Worm (Caenorhabditis elegans) whole organism, L1 larva: Measurements from ENCODE around the gene Y66C5A.2.

Experiments used
- C34B4.2 ChIP-seq: sonication (generic microtip); optimal IDR thresholded peaks from 2 replicates; lab custom pipeline; 2017; ENCODE audit warnings: mild to moderate bottlenecking, missing genetic modification characterization, missing compliant biosample characterization
- aha-1 ChIP-seq: fragments of 150-350 bp; optimal IDR thresholded peaks from 2 replicates; lab custom pipeline; 2014; ENCODE audit warnings: missing biosample characterization, missing genetic modification characterization
- ama-1 ChIP-seq: fragments of 150-350 bp; optimal IDR thresholded peaks from 2 replicates; lab custom pipeline; 2014
- blmp-1 ChIP-seq: fragments of 150-350 bp; optimal IDR thresholded peaks from 2 replicates; lab custom pipeline; 2014; ENCODE audit warnings: missing biosample characterization, missing genetic modification characterization
- ceh-63 ChIP-seq: fragments of 200-800 bp; sonication (Bioruptor generic); optimal IDR thresholded peaks from 2 replicates; lab custom pipeline; 2018; ENCODE audit warnings: mild to moderate bottlenecking, missing genetic modification characterization, missing compliant biosample characterization
- ceh-82 ChIP-seq, 3 experiments: fragments of 150-350 bp in 1 of 3; sonication (generic microtip) in 2 of 3; optimal IDR thresholded peaks; 2 replicates each; lab custom pipeline; 2014 to 2017; ENCODE audit warnings: missing biosample characterization in 3 of 3, missing genetic modification characterization in 3 of 3
- ceh-88 ChIP-seq: fragments of 200-800 bp; sonication (Bioruptor generic); IDR thresholded peaks from 2 replicates; pipeline ENCODE4 v1.3.6; 2022; ENCODE audit warnings: missing genetic modification characterization, missing compliant biosample characterization
- ceh-90 ChIP-seq: sonication (generic microtip); optimal IDR thresholded peaks from 2 replicates; lab custom pipeline; 2016; ENCODE audit warnings: missing genetic modification characterization, missing compliant biosample characterization
- dsc-1 ChIP-seq: sonication (generic microtip); optimal IDR thresholded peaks from 2 replicates; lab custom pipeline; 2016; ENCODE audit warnings: mild to moderate bottlenecking, missing genetic modification characterization, missing compliant biosample characterization
- elt-2 ChIP-seq: sonication (generic microtip); optimal IDR thresholded peaks from 2 replicates; lab custom pipeline; 2016; ENCODE audit warnings: missing genetic modification characterization, mild to moderate bottlenecking, inconsistent platforms, missing compliant biosample characterization, missing genetic modification reagents
- ets-5 ChIP-seq: fragments of 200-800 bp; sonication (Bioruptor generic); IDR thresholded peaks from 2 replicates; pipeline ENCODE4 v1.3.6; 2022; ENCODE audit warnings: missing genetic modification characterization, missing compliant biosample characterization
- grh-1 ChIP-seq: fragments of 200-800 bp; sonication (Bioruptor generic); IDR thresholded peaks from 2 replicates; pipeline ENCODE4 v1.3.6; 2022; ENCODE audit warnings: missing genetic modification reagents, missing genetic modification characterization, missing compliant biosample characterization
- hlh-17 ChIP-seq: fragments of 200-800 bp; sonication (Bioruptor generic); optimal IDR thresholded peaks from 2 replicates; lab custom pipeline; 2018; ENCODE audit warnings: missing genetic modification characterization, mild to moderate bottlenecking, missing compliant biosample characterization, moderate library complexity, borderline replicate concordance
- hlh-4 ChIP-seq: sonication (generic microtip); optimal IDR thresholded peaks from 2 replicates; lab custom pipeline; 2016; ENCODE audit warnings: mild to moderate bottlenecking, missing genetic modification characterization, missing compliant biosample characterization
- irx-1 ChIP-seq: sonication (generic microtip); optimal IDR thresholded peaks from 2 replicates; lab custom pipeline; 2016; ENCODE audit warnings: missing genetic modification characterization, missing compliant biosample characterization
- lin-35 ChIP-seq, 2 experiments: fragments of 150-350 bp; optimal IDR thresholded peaks; 2 replicates each; lab custom pipeline; 2014; ENCODE audit warnings: missing biosample characterization in 2 of 2, missing genetic modification characterization in 2 of 2, missing genetic modification reagents in 2 of 2
- lin-39 ChIP-seq: fragments of 150-350 bp; optimal IDR thresholded peaks from 2 replicates; lab custom pipeline; 2014; ENCODE audit warnings: missing biosample characterization, missing genetic modification reagents, missing genetic modification characterization
- lir-3 ChIP-seq: sonication (generic microtip); optimal IDR thresholded peaks from 2 replicates; lab custom pipeline; 2016; ENCODE audit warnings: mild to moderate bottlenecking, missing genetic modification characterization, moderate library complexity, missing compliant biosample characterization; ENCODE audit not compliant: poor library complexity
- mep-1 ChIP-seq: fragments of 150-350 bp; optimal IDR thresholded peaks from 2 replicates; lab custom pipeline; 2014; ENCODE audit warnings: missing biosample characterization, missing genetic modification characterization
- nhr-19 ChIP-seq: fragments of 200-800 bp; sonication (Bioruptor generic); conservative IDR thresholded peaks from 2 replicates; pipeline ENCODE4 v1.3.6; 2022; ENCODE audit warnings: missing genetic modification characterization, missing compliant biosample characterization
- nhr-20 ChIP-seq: sonication (generic microtip); optimal IDR thresholded peaks from 2 replicates; lab custom pipeline; 2016; ENCODE audit warnings: mild to moderate bottlenecking, missing genetic modification characterization, missing compliant biosample characterization
- nhr-237 ChIP-seq: fragments of 150-350 bp; optimal IDR thresholded peaks from 2 replicates; lab custom pipeline; 2014; ENCODE audit warnings: missing biosample characterization, missing genetic modification characterization
- nhr-47 ChIP-seq: sonication (generic microtip); optimal IDR thresholded peaks from 2 replicates; lab custom pipeline; 2016; ENCODE audit warnings: mild to moderate bottlenecking, missing genetic modification characterization, moderate library complexity, missing compliant biosample characterization
- nhr-71 ChIP-seq: sonication (generic microtip); optimal IDR thresholded peaks from 2 replicates; lab custom pipeline; 2016; ENCODE audit warnings: mild to moderate bottlenecking, missing genetic modification characterization, moderate library complexity, missing compliant biosample characterization
- nhr-76 ChIP-seq: sonication (generic microtip); optimal IDR thresholded peaks from 2 replicates; lab custom pipeline; 2017; ENCODE audit warnings: missing biosample characterization, missing genetic modification characterization
- nhr-85 ChIP-seq: sonication (generic microtip); peaks from one replicate; lab custom pipeline; 2016; ENCODE audit warnings: missing genetic modification characterization, inconsistent platforms, missing compliant biosample characterization
- pag-3 ChIP-seq: sonication (generic microtip); optimal IDR thresholded peaks from 2 replicates; lab custom pipeline; 2017; ENCODE audit warnings: missing genetic modification characterization, mild to moderate bottlenecking, missing compliant biosample characterization, antibody characterized with exemption, borderline replicate concordance; ENCODE audit not compliant: insufficient read depth
- pax-3 ChIP-seq: fragments of 200-800 bp; sonication (Bioruptor generic); optimal IDR thresholded peaks from 2 replicates; lab custom pipeline; 2018; ENCODE audit warnings: mild to moderate bottlenecking, missing genetic modification characterization, moderate library complexity, missing compliant biosample characterization
- pqm-1 ChIP-seq: sonication (generic microtip); optimal IDR thresholded peaks from 3 replicates; lab custom pipeline; 2017; ENCODE audit warnings: missing biosample characterization, missing genetic modification characterization
- rnt-1 ChIP-seq: sonication (generic microtip); optimal IDR thresholded peaks from 2 replicates; lab custom pipeline; 2016; ENCODE audit warnings: mild to moderate bottlenecking, missing genetic modification characterization, moderate library complexity, missing compliant biosample characterization
- skn-1 ChIP-seq: fragments of 150-350 bp; optimal IDR thresholded peaks from 2 replicates; lab custom pipeline; 2014; ENCODE audit warnings: missing biosample characterization, missing genetic modification characterization
- snpc-4 ChIP-seq: fragments of 150-350 bp; optimal IDR thresholded peaks from 2 replicates; lab custom pipeline; 2014; ENCODE audit warnings: missing biosample characterization, missing genetic modification characterization
- sox-4 ChIP-seq: sonication (generic microtip); optimal IDR thresholded peaks from 2 replicates; lab custom pipeline; 2016; ENCODE audit warnings: missing genetic modification characterization, missing compliant biosample characterization
- sptf-1 ChIP-seq: fragments of 150-350 bp; optimal IDR thresholded peaks from 2 replicates; lab custom pipeline; 2014; ENCODE audit warnings: missing biosample characterization, missing genetic modification characterization
- sup-37 ChIP-seq: fragments of 200-800 bp; sonication (Bioruptor generic); optimal IDR thresholded peaks from 2 replicates; lab custom pipeline; 2018; ENCODE audit warnings: mild to moderate bottlenecking, missing genetic modification characterization, missing compliant biosample characterization
- unc-30 ChIP-seq: sonication (generic microtip); optimal IDR thresholded peaks from 2 replicates; lab custom pipeline; 2017; ENCODE audit warnings: missing biosample characterization, missing genetic modification characterization
- unc-62 ChIP-seq: fragments of 150-350 bp; optimal IDR thresholded peaks from 2 replicates; lab custom pipeline; 2014; ENCODE audit warnings: missing biosample characterization, missing genetic modification reagents, missing genetic modification characterization
- ztf-11 ChIP-seq, 2 experiments: sonication (generic microtip); optimal IDR thresholded peaks; 2 replicates each; lab custom pipeline; 2016 to 2017; ENCODE audit warnings: missing genetic modification characterization in 2 of 2, missing biosample characterization in 1 of 2, missing compliant biosample characterization in 1 of 2

Gene Y66C5A.2

DNA sequence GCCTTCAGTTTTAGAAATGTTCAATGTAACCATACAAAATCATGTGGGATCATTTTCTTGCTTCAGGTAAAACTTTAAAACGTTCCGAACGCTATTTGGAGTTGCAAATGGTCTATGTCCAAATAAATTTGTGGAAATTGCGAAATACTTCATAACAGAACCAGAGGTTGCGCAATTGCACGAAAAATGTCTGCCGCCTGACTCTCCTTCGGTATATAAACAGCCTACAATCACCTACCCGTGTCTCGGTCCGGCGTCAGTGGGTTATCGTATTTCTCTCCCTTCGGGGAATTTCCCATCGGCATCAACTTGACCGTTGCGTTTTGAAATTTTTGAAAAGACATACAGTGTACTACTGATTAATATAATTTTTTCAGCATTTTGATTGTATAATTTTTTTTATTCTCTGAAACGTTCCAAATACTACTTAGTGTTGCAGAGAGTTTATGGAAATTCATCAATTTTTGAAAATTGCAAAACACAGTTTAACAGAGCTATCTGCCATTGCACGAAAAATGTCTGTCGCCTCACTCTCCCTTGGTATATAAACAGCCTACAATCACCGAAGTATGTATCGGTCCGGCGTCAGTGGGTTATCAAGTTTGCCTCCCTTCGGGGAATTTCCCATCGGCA is 16.2 kb downstream of the Y66C5A.2 start (continued):
- TF ChIP-seq blmp-1 (tag; lab: Kevin White, UChicago): no peak
- no peak for TF ChIP-seq C34B4.2
- no peak for TF ChIP-seq pqm-1 (tag; lab: Kevin White, UChicago)
- no peak for TF ChIP-seq nhr-237 (tag; lab: Kevin White, UChicago)
- no peak; the same call in 1 of the 2 replicates for TF ChIP-seq ceh-88 (GFP tag; lab: Robert Waterston, UW)
- no peak for TF ChIP-seq ama-1
- peak; percentile 83 for TF ChIP-seq skn-1 (tag; lab: Kevin White, UChicago)
- TF ChIP-seq ztf-11 (tag; optimal IDR thresholded peaks at IDR 0.05; lab: Kevin White, UChicago): no peak
- TF ChIP-seq nhr-47 (tag; lab: Kevin White, UChicago): peak; percentile 71
- TF ChIP-seq unc-30 (tag; lab: Kevin White, UChicago): no peak
- peak; percentile 67 for TF ChIP-seq irx-1 (tag; lab: Kevin White, UChicago)
- no peak for TF ChIP-seq ets-5 (GFP tag; lab: Robert Waterston, UW)
- TF ChIP-seq hlh-4 (tag; lab: Kevin White, UChicago): no peak
- TF ChIP-seq hlh-17 (GFP tag; lab: Kevin White, UChicago): no peak
- TF ChIP-seq nhr-85 (tag; lab: Kevin White, UChicago): peak; percentile 82
- TF ChIP-seq nhr-71: peak; percentile 61
- TF ChIP-seq nhr-19 (GFP tag; lab: Robert Waterston, UW): peak; percentile 71
- no peak for TF ChIP-seq pax-3 (tag; lab: Kevin White, UChicago)
- peak; percentile 24 for TF ChIP-seq rnt-1 (tag; lab: Kevin White, UChicago)
- no peak for TF ChIP-seq sup-37
- TF ChIP-seq lin-39 (tag; lab: Kevin White, UChicago): no peak
- no peak for TF ChIP-seq mep-1
- TF ChIP-seq lir-3 (tag; lab: Kevin White, UChicago): no peak
- no peak for TF ChIP-seq dsc-1 (tag; lab: Kevin White, UChicago)
- peak; percentile 71 for TF ChIP-seq nhr-20 (tag; lab: Kevin White, UChicago)
- no peak for TF ChIP-seq aha-1 (tag; lab: Kevin White, UChicago)
- no peak for TF ChIP-seq unc-62
- no peak for TF ChIP-seq ceh-90 (tag; lab: Kevin White, UChicago)
- TF ChIP-seq ceh-63 (GFP tag; lab: Kevin White, UChicago): no peak
- TF ChIP-seq pag-3 (tag; lab: Kevin White, UChicago): no peak
- TF ChIP-seq nhr-76 (tag; lab: Kevin White, UChicago): no peak
- TF ChIP-seq lin-35 (GFP tag; optimal IDR thresholded peaks at IDR 0.05; lab: Kevin White, UChicago): peak in 1 of 2 experiments; percentile 66

DNA sequence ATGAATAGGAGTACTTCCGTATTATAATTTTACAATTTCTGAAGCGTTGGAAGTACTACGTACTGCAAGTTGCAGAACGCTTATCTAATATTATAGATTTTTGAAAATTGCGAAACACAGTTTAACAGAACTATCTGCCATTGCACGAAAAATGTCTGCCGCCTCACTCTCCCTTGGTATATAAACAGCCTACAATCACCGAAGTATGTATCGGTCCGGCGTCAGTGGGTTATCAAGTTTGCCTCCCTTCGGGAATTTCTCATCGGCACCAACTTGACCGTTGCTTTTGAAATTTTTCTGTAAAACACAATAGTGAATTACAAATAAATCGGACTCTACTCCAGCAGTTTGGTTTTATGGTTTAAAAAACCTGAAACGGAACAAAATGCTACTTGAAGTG is 16.8 kb downstream of the Y66C5A.2 start:
- TF ChIP-seq sptf-1 (tag; lab: Kevin White, UChicago) (no peak), sox-4 (tag; lab: Kevin White, UChicago) (no peak), skn-1 (tag; lab: Kevin White, UChicago) (peak; percentile 2), ceh-82 (tag; optimal IDR thresholded peaks at IDR 0.05; lab: Kevin White, UChicago) (no peak), snpc-4 (tag; lab: Kevin White, UChicago) (peak; percentile 95), unc-30 (tag; lab: Kevin White, UChicago) (no peak), lin-39 (tag; lab: Kevin White, UChicago) (no peak), ceh-90 (tag; lab: Kevin White, UChicago) (no peak), sup-37 (no peak), nhr-47 (tag; lab: Kevin White, UChicago) (peak; percentile 18), nhr-20 (tag; lab: Kevin White, UChicago) (peak; percentile 0), nhr-19 (GFP tag; lab: Robert Waterston, UW) (0 out of 2 replicates have a peak, but pooled peaks have one; percentile 7), grh-1 (no peak), elt-2 (tag; lab: Kevin White, UChicago) (peak; percentile 35)
